Fruit fly (Drosophila melanogaster): ENCODE measurements around the gene RpL27A.

DNA sequence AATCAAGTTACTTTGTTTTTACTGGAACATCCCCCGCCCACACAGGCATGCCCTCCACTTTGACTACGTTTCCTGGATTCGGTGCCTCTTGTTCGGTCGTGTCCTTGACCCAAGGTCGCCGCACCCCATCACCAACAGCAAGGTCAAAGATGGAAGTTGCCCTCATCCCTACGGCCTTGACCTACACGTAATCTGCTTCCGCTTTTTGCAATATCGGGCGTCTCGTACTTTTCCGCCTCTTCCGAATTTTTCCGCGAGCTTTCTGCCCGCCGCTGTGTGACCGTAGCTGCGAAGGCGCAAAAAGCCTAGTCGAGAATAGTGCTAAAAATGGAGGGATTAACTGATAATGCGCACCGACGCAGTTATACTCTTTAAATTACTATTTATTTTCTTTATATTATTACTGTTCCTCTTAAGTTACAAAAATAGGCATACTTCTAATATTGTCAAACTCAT lies 1.6 kb downstream of the RpL27A start, which contains the start of gene Gs1l:
- no peak for TF ChIP-seq CTCF (optimal IDR thresholded peaks at IDR 0.05)
- no peak for TF ChIP-seq CG8478 (optimal IDR thresholded peaks at IDR 0.05)
